Worm (Caenorhabditis elegans) whole organism, young adult: ENCODE data around the gene T07F12.1.

Source experiments
- B0261.1 ChIP-seq: sonication (generic microtip); optimal IDR thresholded peaks from 2 replicates; lab custom pipeline; 2016; ENCODE audit warnings: mild to moderate bottlenecking, missing genetic modification characterization, moderate library complexity, missing compliant biosample characterization
- B0336.3 ChIP-seq: fragments of 200-800 bp; sonication (Bioruptor generic); IDR thresholded peaks from 2 replicates; pipeline ENCODE4 v1.3.6; 2022; ENCODE audit warnings: missing genetic modification characterization, missing compliant biosample characterization
- C06A6.2 ChIP-seq: fragments of 200-800 bp; sonication (Bioruptor generic); conservative IDR thresholded peaks from 2 replicates; pipeline ENCODE4 v1.3.6; 2022; ENCODE audit warnings: missing genetic modification characterization, missing compliant biosample characterization
- C17E4.6 ChIP-seq: fragments of 200-800 bp; sonication (Bioruptor generic); IDR thresholded peaks from 2 replicates; pipeline ENCODE4 v1.3.6; 2022; ENCODE audit warnings: missing genetic modification reagents, missing genetic modification characterization, missing compliant biosample characterization
- F10E7.11 ChIP-seq: sonication (generic microtip); optimal IDR thresholded peaks from 2 replicates; lab custom pipeline; 2017; ENCODE audit warnings: mild to moderate bottlenecking, missing genetic modification characterization, moderate library complexity, missing compliant biosample characterization
- F22D6.2 ChIP-seq: sonication (generic microtip); optimal IDR thresholded peaks from 2 replicates; lab custom pipeline; 2016; ENCODE audit warnings: mild to moderate bottlenecking, missing genetic modification characterization, missing compliant biosample characterization
- F33H1.4 ChIP-seq: fragments of 200-800 bp; sonication (Bioruptor generic); IDR thresholded peaks from 2 replicates; pipeline ENCODE4 v1.3.6; 2022; ENCODE audit warnings: missing genetic modification reagents, missing genetic modification characterization, missing compliant biosample characterization
- K12H6.12 ChIP-seq: fragments of 200-800 bp; sonication (Bioruptor generic); optimal IDR thresholded peaks from 2 replicates; lab custom pipeline; 2018; ENCODE audit warnings: mild to moderate bottlenecking, missing genetic modification characterization, missing compliant biosample characterization
- Y67H2A.10 ChIP-seq: fragments of 200-800 bp; sonication (Bioruptor generic); conservative IDR thresholded peaks from 2 replicates; pipeline ENCODE4 v1.3.6; 2022; ENCODE audit warnings: missing genetic modification reagents, missing genetic modification characterization, missing compliant biosample characterization
- attf-6 ChIP-seq: fragments of 200-800 bp; sonication (Bioruptor generic); IDR thresholded peaks from 2 replicates; pipeline ENCODE4 v1.3.6; 2022; ENCODE audit warnings: missing genetic modification reagents, missing genetic modification characterization, missing compliant biosample characterization
- cebp-2 ChIP-seq: fragments of 200-800 bp; sonication (Bioruptor generic); IDR thresholded peaks from 2 replicates; pipeline ENCODE4 v1.3.6; 2022; ENCODE audit warnings: missing genetic modification characterization, missing compliant biosample characterization
- ceh-27 ChIP-seq: fragments of 200-800 bp; sonication (Bioruptor generic); optimal IDR thresholded peaks from 2 replicates; lab custom pipeline; 2018; ENCODE audit warnings: mild to moderate bottlenecking, missing genetic modification characterization, moderate library complexity, missing compliant biosample characterization
- ceh-58 ChIP-seq: fragments of 200-800 bp; sonication (Bioruptor generic); IDR thresholded peaks from 2 replicates; pipeline ENCODE4 v1.3.6; 2022; ENCODE audit warnings: missing genetic modification characterization, missing compliant biosample characterization
- ceh-79 ChIP-seq: sonication (generic microtip); optimal IDR thresholded peaks from 2 replicates; lab custom pipeline; 2017; ENCODE audit warnings: mild to moderate bottlenecking, missing genetic modification characterization, missing compliant biosample characterization
- dox-1 ChIP-seq: fragments of 200-800 bp; sonication (Bioruptor generic); IDR thresholded peaks from 2 replicates; pipeline ENCODE4 v1.3.6; 2022; ENCODE audit warnings: missing genetic modification reagents, missing genetic modification characterization, missing compliant biosample characterization
- egl-44 ChIP-seq: fragments of 200-800 bp; sonication (Bioruptor generic); IDR thresholded peaks from 2 replicates; pipeline ENCODE4 v1.3.6; 2022; ENCODE audit warnings: missing genetic modification reagents, missing genetic modification characterization, missing compliant biosample characterization
- fkh-3 ChIP-seq: sonication (generic microtip); optimal IDR thresholded peaks from 2 replicates; lab custom pipeline; 2016; ENCODE audit warnings: mild to moderate bottlenecking, missing genetic modification characterization, missing compliant biosample characterization
- him-1 ChIP-seq: sonication (generic microtip); optimal IDR thresholded peaks from 2 replicates; lab custom pipeline; 2016; ENCODE audit warnings: missing genotype, missing genetic modification reagents, missing genetic modification characterization, missing compliant biosample characterization
- hlh-12 ChIP-seq: sonication (generic microtip); optimal IDR thresholded peaks from 2 replicates; lab custom pipeline; 2016; ENCODE audit warnings: missing genetic modification characterization, missing compliant biosample characterization
- hmg-1.2 ChIP-seq: fragments of 200-800 bp; sonication (Bioruptor generic); IDR thresholded peaks from 2 replicates; pipeline ENCODE4 v1.3.6; 2022; ENCODE audit warnings: missing genetic modification reagents, missing genetic modification characterization, missing compliant biosample characterization
- let-607 ChIP-seq, 2 experiments: fragments of 200-800 bp in 1 of 2; sonication (Bioruptor generic) in 1 of 2; sonication (generic microtip) in 1 of 2; optimal IDR thresholded peaks; 2 replicates each; lab custom pipeline; 2016 to 2018; ENCODE audit warnings: mild to moderate bottlenecking in 2 of 2, missing compliant biosample characterization in 2 of 2, missing genetic modification characterization in 2 of 2, moderate library complexity in 2 of 2, missing genotype in 1 of 2
- lin-40 ChIP-seq: sonication (generic microtip); optimal IDR thresholded peaks from 2 replicates; lab custom pipeline; 2016; ENCODE audit warnings: missing genetic modification characterization, mild to moderate bottlenecking, missing compliant biosample characterization, missing genotype, missing genetic modification reagents
- madf-6 ChIP-seq: fragments of 200-800 bp; sonication (Bioruptor generic); IDR thresholded peaks from 2 replicates; pipeline ENCODE4 v1.3.6; 2022; ENCODE audit warnings: missing genetic modification reagents, missing genetic modification characterization, missing compliant biosample characterization
- mes-4 ChIP-seq: sonication (generic microtip); optimal IDR thresholded peaks from 2 replicates; lab custom pipeline; 2016; ENCODE audit warnings: missing genotype, missing genetic modification characterization, missing compliant biosample characterization
- nhr-80 ChIP-seq: sonication (generic microtip); optimal IDR thresholded peaks from 2 replicates; lab custom pipeline; 2016; ENCODE audit warnings: missing genetic modification characterization, missing compliant biosample characterization
- pbrm-1 ChIP-seq: fragments of 200-800 bp; sonication (Bioruptor generic); IDR thresholded peaks from 2 replicates; pipeline ENCODE4 v1.3.6; 2022; ENCODE audit warnings: missing genetic modification reagents, missing genetic modification characterization, missing compliant biosample characterization
- rec-8 ChIP-seq, 2 experiments: sonication (generic microtip); optimal IDR thresholded peaks; 2 replicates each; lab custom pipeline; 2016; ENCODE audit warnings: mild to moderate bottlenecking in 2 of 2, missing genetic modification characterization in 2 of 2, missing genetic modification reagents in 2 of 2, missing genotype in 2 of 2, missing biosample characterization in 1 of 2, missing compliant biosample characterization in 1 of 2, moderate library complexity in 1 of 2
- rpc-1 ChIP-seq, 2 experiments: fragments of 150-350 bp in 1 of 2; sonication (generic microtip) in 1 of 2; optimal IDR thresholded peaks; 2 replicates each; lab custom pipeline; 2014 to 2018; ENCODE audit warnings: missing biosample characterization in 1 of 2, missing genetic modification characterization in 1 of 2, missing genetic modification reagents in 1 of 2, missing genotype in 1 of 2
- sdz-38 ChIP-seq: sonication (generic microtip); optimal IDR thresholded peaks from 2 replicates; lab custom pipeline; 2016; ENCODE audit warnings: missing genotype, missing genetic modification characterization, missing compliant biosample characterization
- tbx-9 ChIP-seq: sonication (generic microtip); optimal IDR thresholded peaks from 2 replicates; lab custom pipeline; 2016; ENCODE audit warnings: borderline replicate concordance, missing genetic modification characterization, inconsistent platforms, missing compliant biosample characterization
- zfh-2 ChIP-seq: fragments of 200-800 bp; sonication (Bioruptor generic); conservative IDR thresholded peaks from 2 replicates; pipeline ENCODE4 v1.3.6; 2022; ENCODE audit warnings: missing genetic modification reagents, missing genetic modification characterization, missing compliant biosample characterization
- ztf-18 ChIP-seq: sonication (generic microtip); optimal IDR thresholded peaks from 2 replicates; lab custom pipeline; 2016; ENCODE audit warnings: missing genotype, mild to moderate bottlenecking, missing genetic modification characterization, missing compliant biosample characterization

Gene T07F12.1

ce11 chrX:4875296-4875695, 18.6 kb upstream of the T07F12.1 start:
- TF ChIP-seq ceh-58 (GFP tag; lab: Robert Waterston, UW), result no peak
- no peak for TF ChIP-seq hlh-12 (tag; lab: Kevin White, UChicago)
- no peak for TF ChIP-seq B0261.1 (tag; lab: Kevin White, UChicago)
- no peak for TF ChIP-seq hmg-1.2 (GFP tag; lab: Robert Waterston, UW)
- TF ChIP-seq nhr-80 (tag; lab: Kevin White, UChicago), result no peak
- TF ChIP-seq let-607 (tag; optimal IDR thresholded peaks at IDR 0.05; lab: Kevin White, UChicago), result no peak
- no peak for TF ChIP-seq F22D6.2 (tag; lab: Kevin White, UChicago)
- TF ChIP-seq F33H1.4 (GFP tag; lab: Robert Waterston, UW), result no peak
- TF ChIP-seq madf-6 (GFP tag; lab: Robert Waterston, UW), result no peak
- no peak for TF ChIP-seq ztf-18 (tag; lab: Kevin White, UChicago)
- no peak for TF ChIP-seq him-1 (tag; lab: Kevin White, UChicago)
- no peak for TF ChIP-seq C17E4.6
- TF ChIP-seq ceh-79 (tag; lab: Kevin White, UChicago), result no peak
- no peak for TF ChIP-seq Y67H2A.10 (GFP tag; lab: Robert Waterston, UW)
- no peak for TF ChIP-seq egl-44 (GFP tag; lab: Robert Waterston, UW)
- TF ChIP-seq cebp-2 (GFP tag; lab: Robert Waterston, UW), result no peak

- TF ChIP-seq rec-8 (tag; optimal IDR thresholded peaks at IDR 0.05; lab: Kevin White, UChicago), result no peak
- no peak for TF ChIP-seq pbrm-1 (GFP tag; lab: Robert Waterston, UW)
- TF ChIP-seq B0336.3, result no peak
These were observed 17.0 kb upstream of the T07F12.1 start, which contains the start of gene tsp-14 for ce11 chrX:4876904-4877303. Gene tsp-14, minus strand, starts transcription at chrX:4876965.

DNA sequence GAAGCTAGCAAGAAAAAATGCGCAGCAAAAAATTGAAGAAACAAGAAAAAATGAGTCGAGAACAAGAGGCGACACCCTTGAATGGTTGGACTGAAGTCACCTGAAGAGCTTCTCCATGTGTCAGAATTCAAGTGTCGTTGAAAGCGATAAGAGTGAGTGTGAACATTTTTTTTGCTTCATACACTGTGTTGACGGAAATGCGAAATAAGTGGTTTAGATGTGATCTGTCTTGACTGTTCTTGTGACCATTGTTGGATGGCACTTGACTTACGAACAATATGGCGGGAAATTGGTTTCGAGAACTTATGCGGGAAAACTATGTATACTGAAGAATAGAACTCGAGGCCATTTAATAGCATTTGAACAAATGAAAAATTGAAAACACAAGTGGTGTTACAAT, 13.9 kb upstream of the T07F12.1 start:
- TF ChIP-seq ceh-27 (peak; percentile 68), rpc-1 (optimal IDR thresholded peaks at IDR 0.05; lab: Kevin White, UChicago) (no peak), rpc-1 (tag; optimal IDR thresholded peaks at IDR 0.05; lab: Kevin White, UChicago) (no peak)

DNA sequence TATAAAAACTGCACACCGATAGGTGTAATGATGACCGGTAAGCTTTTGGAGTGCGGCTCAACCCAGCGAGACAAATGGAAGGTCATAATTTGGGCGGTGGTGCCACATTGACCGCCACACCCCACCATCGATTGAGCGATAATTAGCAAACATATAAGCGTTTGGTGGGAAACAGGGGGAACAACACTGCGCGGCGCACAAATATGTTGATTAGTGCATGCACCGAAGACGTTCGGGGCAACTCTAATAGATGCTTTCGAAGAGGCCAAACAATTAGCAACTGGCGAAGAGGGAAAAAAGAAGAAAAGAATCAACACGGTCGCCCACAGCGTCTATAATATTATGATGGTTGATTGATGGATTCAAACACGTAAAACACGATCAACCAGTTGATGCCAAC, 12.5 kb upstream of the T07F12.1 start:
- TF ChIP-seq tbx-9 (no peak), C06A6.2 (GFP tag; lab: Robert Waterston, UW) (no peak), attf-6 (no peak), K12H6.12 (no peak), B0261.1 (tag; lab: Kevin White, UChicago) (no peak), fkh-3 (tag; lab: Kevin White, UChicago) (no peak), F10E7.11 (tag; lab: Kevin White, UChicago) (no peak), zfh-2 (GFP tag; lab: Robert Waterston, UW) (no peak), sdz-38 (tag; lab: Kevin White, UChicago) (no peak)

- TF ChIP-seq hmg-1.2 (GFP tag; lab: Robert Waterston, UW) (no peak), mes-4 (tag; lab: Kevin White, UChicago) (no peak)
- TF ChIP-seq, all 124 proteins: peak for 0
These were observed 8.2 kb upstream of the T07F12.1 start, which contains the start of gene arrd-23 for ce11 chrX:4885651-4886050. Gene arrd-23, plus strand, starts transcription at chrX:4885951.

DNA sequence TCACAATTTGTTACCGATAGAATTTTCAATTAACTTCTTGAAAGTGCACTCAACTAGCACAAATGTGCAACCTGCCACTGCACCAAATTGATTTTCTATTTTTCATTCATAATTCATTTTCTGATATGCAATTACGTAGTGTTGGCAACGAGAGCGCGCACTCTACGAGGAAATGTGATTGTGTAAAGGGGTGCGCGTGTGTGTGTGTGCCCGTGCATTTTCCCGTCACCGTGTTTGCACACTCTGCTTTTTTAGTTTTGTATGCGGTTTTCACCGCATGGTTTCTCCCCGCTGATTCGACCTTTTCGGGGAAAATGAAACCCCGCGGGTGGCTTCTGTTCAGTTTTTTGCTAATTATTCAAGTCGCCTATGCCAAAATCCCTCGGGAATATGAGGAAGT, 3.7 kb upstream of the T07F12.1 start, which contains the start of gene T07F12.2:
TSS of gene T07F12.2 (plus strand) at position 87 of the 400 bp plus-strand sequence.
- TF ChIP-seq dox-1 (GFP tag; lab: Robert Waterston, UW) (0 out of 2 replicates have a peak, but pooled peaks have one; percentile 36), F33H1.4 (GFP tag; lab: Robert Waterston, UW) (no peak), lin-40 (tag; lab: Kevin White, UChicago) (peak; percentile 17)
